Worm (Caenorhabditis elegans) whole organism, dauer: ENCODE data around the gene C49H3.12.

Experiments
- unc-62 ChIP-seq: sonication (generic microtip); optimal IDR thresholded peaks from 2 replicates; lab custom pipeline; 2017; ENCODE audit warnings: missing biosample characterization, missing genetic modification reagents, missing genetic modification characterization

Gene C49H3.12

ce11 chrIV:7897953-7898352 lies 29.2 kb downstream of the C49H3.12 start:
- no peak for TF ChIP-seq unc-62 (GFP tag; lab: Kevin White, UChicago)

ce11 chrIV:7897443-7897842 lies 29.7 kb downstream of the C49H3.12 start, which contains the start of gene ilys-4:
Gene ilys-4 (minus strand): TSS chrIV:7897543.
- no peak for TF ChIP-seq unc-62 (GFP tag; lab: Kevin White, UChicago)

ce11 chrIV:7881726-7882125 lies 45.4 kb downstream of the C49H3.12 start, which contains the start of gene atic-1:
Gene atic-1 (plus strand): TSS chrIV:7882026.
- TF ChIP-seq unc-62 (GFP tag; lab: Kevin White, UChicago) = no peak

- no peak for TF ChIP-seq unc-62 (GFP tag; lab: Kevin White, UChicago)
Measured at ce11 chrIV:7881166-7881565, 46.0 kb downstream of the C49H3.12 start.

ce11 chrIV:7879017-7879416 lies 48.1 kb downstream of the C49H3.12 start, which contains the start of gene srt-73:
Gene srt-73 (plus strand): TSS chrIV:7879317.
- TF ChIP-seq unc-62 (GFP tag; lab: Kevin White, UChicago) = no peak

ce11 chrIV:7877781-7878180 lies 49.3 kb downstream of the C49H3.12 start, which contains the start of gene kin-26:
Gene kin-26 (minus strand): TSS chrIV:7877881.
- no peak for TF ChIP-seq unc-62 (GFP tag; lab: Kevin White, UChicago)

- no peak for TF ChIP-seq unc-62 (GFP tag; lab: Kevin White, UChicago)
Measured at ce11 chrIV:7877255-7877654, 49.9 kb downstream of the C49H3.12 start.
